Fruit fly (Drosophila melanogaster) whole organism: ENCODE data around the gene CG4972.

Experiments
- EcR ChIP-seq, 2 experiments: fragments of >200 bp; optimal IDR thresholded peaks; 2 replicates each; lab custom pipeline; 2017; ENCODE audit warnings: missing biosample characterization in 2 of 2, missing genetic modification characterization in 2 of 2, missing genetic modification reagents in 2 of 2
- pan ChIP-seq: fragments of >200 bp; optimal IDR thresholded peaks from 2 replicates; lab custom pipeline; 2017
- psq ChIP-seq: fragments of >200 bp; optimal IDR thresholded peaks from 2 replicates; lab custom pipeline; 2017

dm6 chr2L:10321036-10321583 lies 6.5 kb downstream of the CG4972 start:
- TF ChIP-seq EcR (GFP tag; optimal IDR thresholded peaks at IDR 0.05; lab: Kevin White, UChicago) (no peak), psq (no peak), pan (lab: Kevin White, UChicago) (no peak)
